Worm (Caenorhabditis elegans): ENCODE data around the gene tat-4.
A peak's percentile ranks its signal among the peaks of the same experiment; 100 is the strongest.

tat-4 gene

ce11 chrII:6241758-6242157, 2.3 kb downstream of the tat-4 start, which contains the start of gene T24H7.8:
T24H7.8 (plus strand) TSS chrII:6242058.
- TF ChIP-seq lin-14 (GFP tag; optimal IDR thresholded peaks at IDR 0.05) (no peak), lsy-2 (tag; optimal IDR thresholded peaks at IDR 0.05) (no peak), ceh-82 (tag; optimal IDR thresholded peaks at IDR 0.05) (no peak), fos-1 (tag; optimal IDR thresholded peaks at IDR 0.05) (no peak), egl-13 (tag; optimal IDR thresholded peaks at IDR 0.05) (no peak), hlh-4 (tag; optimal IDR thresholded peaks at IDR 0.05) (no peak), skn-1 (tag; optimal IDR thresholded peaks at IDR 0.05) (no peak), grh-1 (GFP tag; IDR thresholded peaks at IDR 0.05) (no peak), sox-4 (tag; optimal IDR thresholded peaks at IDR 0.05) (no peak), elt-2 (tag; optimal IDR thresholded peaks at IDR 0.05) (no peak), rnt-1 (tag; optimal IDR thresholded peaks at IDR 0.05) (no peak), isw-1 (GFP tag; IDR thresholded peaks at IDR 0.05) (no peak), efl-1 (optimal IDR thresholded peaks at IDR 0.05) (no peak), efl-1 (GFP tag; optimal IDR thresholded peaks at IDR 0.05 in 1 of 2) (no peak), pag-3 (tag; optimal IDR thresholded peaks at IDR 0.05; ENCODE audit: borderline replicate concordance, insufficient read depth) (no peak), mep-1 (tag; optimal IDR thresholded peaks at IDR 0.05) (no peak), nhr-20 (tag; optimal IDR thresholded peaks at IDR 0.05) (no peak), tlp-1 (tag; optimal IDR thresholded peaks at IDR 0.05) (no peak), nhr-19 (GFP tag; conservative IDR thresholded peaks at IDR 0.05) (no peak), unc-130 (tag; optimal IDR thresholded peaks at IDR 0.05) (no peak)

- peak; percentile 19 for TF ChIP-seq nhr-71 (tag; optimal IDR thresholded peaks at IDR 0.05)
- no peak for TF ChIP-seq dsc-1 (tag; optimal IDR thresholded peaks at IDR 0.05)
- peak in 1 of 3 experiments; percentile 3 for TF ChIP-seq dpl-1 (GFP tag; optimal IDR thresholded peaks at IDR 0.05)
- peak in 1 of 2 experiments; percentile 45 for TF ChIP-seq lin-35 (GFP tag; optimal IDR thresholded peaks at IDR 0.05)
- TF ChIP-seq lir-3 (tag; optimal IDR thresholded peaks at IDR 0.05; ENCODE audit: poor library complexity) = no peak
- no peak for TF ChIP-seq nhr-76 (tag; optimal IDR thresholded peaks at IDR 0.05)
- peak; percentile 78 for TF ChIP-seq blmp-1 (tag; optimal IDR thresholded peaks at IDR 0.05)
- TF ChIP-seq snu-23 (GFP tag; optimal IDR thresholded peaks at IDR 0.05) = peak; percentile 6
- peak; percentile 83 for TF ChIP-seq nhr-85 (tag)
- TF ChIP-seq lin-14 (GFP tag; optimal IDR thresholded peaks at IDR 0.05) = peak; percentile 54
- TF ChIP-seq hpl-2 (GFP tag; optimal IDR thresholded peaks at IDR 0.05) = no peak
- TF ChIP-seq fkh-10 (GFP tag; optimal IDR thresholded peaks at IDR 0.05) = no peak
- peak; percentile 25 for TF ChIP-seq nhr-20 (tag; optimal IDR thresholded peaks at IDR 0.05)
- peak in 1 of 2 experiments; percentile 30 for TF ChIP-seq lsy-2 (tag; optimal IDR thresholded peaks at IDR 0.05)
- TF ChIP-seq elt-3 (tag; optimal IDR thresholded peaks at IDR 0.05) = peak in 1 of 6 experiments; percentile 35
- no peak for TF ChIP-seq efl-1 (optimal IDR thresholded peaks at IDR 0.05)
- peak in 1 of 2 experiments; percentile 47 for TF ChIP-seq efl-1 (GFP tag; optimal IDR thresholded peaks at IDR 0.05 in 1 of 2)
Observed at ce11 chrII:6236093-6236945, 7.8 kb downstream of the tat-4 start.

ce11 chrII:6235432-6236092, 8.5 kb downstream of the tat-4 start, which contains the start of gene T24H7.9:
T24H7.9 (minus strand) TSS chrII:6235505.
- TF ChIP-seq fkh-4 (tag; optimal IDR thresholded peaks at IDR 0.05; ENCODE audit: borderline replicate concordance) (no peak), C04F5.9 (tag; optimal IDR thresholded peaks at IDR 0.05) (no peak), lin-39 (tag; optimal IDR thresholded peaks at IDR 0.05) (no peak), elt-3 (tag; optimal IDR thresholded peaks at IDR 0.05) (no peak), sup-37 (GFP tag; optimal IDR thresholded peaks at IDR 0.05) (no peak), zip-4 (GFP tag; optimal IDR thresholded peaks at IDR 0.05) (no peak), nhr-84 (tag; optimal IDR thresholded peaks at IDR 0.05) (no peak)

Measured in whole organism, L1 larva.